Fruit fly (Drosophila melanogaster): ENCODE measurements around the gene Sdr.

The Sdr gene

dm6 chr3R:14917927-14918829, at the start of gene Sdr:
Gene Sdr, plus strand, starts transcription at chr3R:14918628.
- TF ChIP-seq Abd-B (GFP tag; optimal IDR thresholded peaks at IDR 0.05) (no peak), CG6689 (GFP tag; IDR thresholded peaks at IDR 0.05) (0 out of 2 replicates have a peak, but pooled peaks have one; percentile 23), Fer3 (tag; optimal IDR thresholded peaks at IDR 0.05) (peak; percentile 11), CG7839 (tag; optimal IDR thresholded peaks at IDR 0.05) (peak; percentile 56), CG9817 (tag; optimal IDR thresholded peaks at IDR 0.05) (peak; percentile 18), Sox100B (GFP tag; optimal IDR thresholded peaks at IDR 0.05) (peak; percentile 3), Oli (tag; optimal IDR thresholded peaks at IDR 0.05) (peak; percentile 0), CG15269 (tag; optimal IDR thresholded peaks at IDR 0.05) (peak; percentile 32), fd3F (GFP tag; optimal IDR thresholded peaks at IDR 0.05) (peak; percentile 3), Hr51 (GFP tag; optimal IDR thresholded peaks at IDR 0.05) (peak in 1 of 2 experiments; percentile 27), CG10543 (GFP tag; optimal IDR thresholded peaks at IDR 0.05) (peak; percentile 40), Dip2 (GFP tag; IDR thresholded peaks at IDR 0.05) (no peak), lov (optimal IDR thresholded peaks at IDR 0.05) (no peak), lov (GFP tag; IDR thresholded peaks at IDR 0.05) (no peak), CG2120 (GFP tag; optimal IDR thresholded peaks at IDR 0.05) (peak; percentile 17), sqz (GFP tag; optimal IDR thresholded peaks at IDR 0.05) (no peak), gem (tag; optimal IDR thresholded peaks at IDR 0.05) (peak; percentile 60), dmrt99B (tag; optimal IDR thresholded peaks at IDR 0.05) (peak; percentile 56), lbe (GFP tag; optimal IDR thresholded peaks at IDR 0.05) (peak; percentile 7), Lim3 (GFP tag; IDR thresholded peaks at IDR 0.05) (no peak), CG32772 (GFP tag; IDR thresholded peaks at IDR 0.05) (no peak), Fer2 (tag; optimal IDR thresholded peaks at IDR 0.05) (peak; percentile 8), ftz-f1 (GFP tag; optimal IDR thresholded peaks at IDR 0.05) (no peak), dysf (GFP tag; IDR thresholded peaks at IDR 0.05) (peak; percentile 52; the same call in 1 of the 3 replicates), tio (GFP tag; optimal IDR thresholded peaks at IDR 0.05) (peak; percentile 9), Ets65A (GFP tag) (peak; percentile 18), CG18599 (GFP tag; optimal IDR thresholded peaks at IDR 0.05) (peak; percentile 20), Bgb (GFP tag; IDR thresholded peaks at IDR 0.05; ENCODE audit: partially characterized antibody) (no peak)

dm6 chr3R:14873345-14873744, 45.1 kb upstream of the Sdr start:
- TF ChIP-seq cg (GFP tag; optimal IDR thresholded peaks at IDR 0.05) (peak; percentile 6), Trl (optimal IDR thresholded peaks at IDR 0.05) (no peak), Trl (GFP tag; optimal IDR thresholded peaks at IDR 0.05) (no peak), CG4424 (GFP tag; optimal IDR thresholded peaks at IDR 0.05) (peak; percentile 59), CG10274 (GFP tag; optimal IDR thresholded peaks at IDR 0.05) (no peak), CG1792 (GFP tag; optimal IDR thresholded peaks at IDR 0.05) (no peak), HHEX (GFP tag; optimal IDR thresholded peaks at IDR 0.05) (no peak), az2 (GFP tag; optimal IDR thresholded peaks at IDR 0.05) (no peak), sens (GFP tag) (no peak), CG10543 (GFP tag; optimal IDR thresholded peaks at IDR 0.05) (peak; percentile 28), Deaf1 (tag; optimal IDR thresholded peaks at IDR 0.05) (peak; percentile 96), abd-A (tag; optimal IDR thresholded peaks at IDR 0.05) (peak; percentile 96), CG11456 (GFP tag; IDR thresholded peaks at IDR 0.05) (no peak), CG1602 (GFP tag; optimal IDR thresholded peaks at IDR 0.05) (no peak), CG5180 (GFP tag; optimal IDR thresholded peaks at IDR 0.05) (peak; percentile 52), gcm2 (GFP tag; optimal IDR thresholded peaks at IDR 0.05) (no peak), Rfx (GFP tag; IDR thresholded peaks at IDR 0.05) (0 out of 2 replicates have a peak, but pooled peaks have one; percentile 4), CG10147 (GFP tag; optimal IDR thresholded peaks at IDR 0.05) (no peak), CG31224 (GFP tag; IDR thresholded peaks at IDR 0.05) (no peak), Vsx1 (GFP tag; optimal IDR thresholded peaks at IDR 0.05) (no peak), CG8281 (tag; optimal IDR thresholded peaks at IDR 0.05) (no peak), bowl (GFP tag; IDR thresholded peaks at IDR 0.05) (no peak), CG18599 (GFP tag; optimal IDR thresholded peaks at IDR 0.05) (peak; percentile 9)

All from whole organism, embryonic.